Worm (Caenorhabditis elegans): ENCODE data around the gene T05C3.6.

DNA sequence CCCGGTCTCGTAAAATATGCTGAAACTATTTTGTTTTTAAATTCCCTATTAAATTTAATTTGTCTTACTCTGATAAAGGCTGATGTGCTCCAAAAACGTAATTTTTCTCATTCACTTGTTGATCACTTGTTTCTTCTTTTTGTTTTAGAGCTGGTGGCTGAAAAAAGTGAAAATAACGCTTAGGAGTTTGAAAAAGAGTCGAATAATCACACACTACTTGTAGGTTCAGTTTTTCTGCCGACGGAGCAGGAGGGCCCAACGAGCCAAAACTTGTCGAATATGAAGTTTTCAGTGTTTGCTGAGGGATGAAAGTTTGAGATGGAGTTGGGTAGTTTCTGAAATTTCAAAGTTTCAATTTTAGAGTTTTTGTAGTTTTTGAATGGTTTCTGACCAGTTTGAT is 3.1 kb upstream of the T05C3.6 start:
- TF ChIP-seq ama-1 (optimal IDR thresholded peaks at IDR 0.05): no peak
- no peak for TF ChIP-seq sea-1 (GFP tag; conservative IDR thresholded peaks at IDR 0.05)
- no peak for TF ChIP-seq flt-1 (GFP tag; IDR thresholded peaks at IDR 0.05)
- no peak for TF ChIP-seq aly-1 (tag; optimal IDR thresholded peaks at IDR 0.05)
- TF ChIP-seq scrt-1 (GFP tag; IDR thresholded peaks at IDR 0.05): no peak
- no peak for TF ChIP-seq tra-4 (tag; optimal IDR thresholded peaks at IDR 0.05)
- no peak for TF ChIP-seq pes-1 (GFP tag; IDR thresholded peaks at IDR 0.05)
